In genomic region chr3R:17008018-17008674, dm6 we compare ENCODE assay signal across 1 fruit fly cellular context.
A peak's percentile ranks its signal among the peaks of the same experiment; 100 is the strongest.
TF ChIP-seq lines count a peak whose summit lies in the region.

TSS of gene CG8907 (plus strand) at chr3R:17008269.

TF ChIP-seq in whole organism, embryonic, 481 proteins besides CTCF, POLR2A, EP300 and RAD21 (continued from another document):
- TF ChIP-seq lilli (GFP tag; optimal IDR thresholded peaks at IDR 0.05; lab: Kevin White, UChicago) (no peak), CG12071 (GFP tag; optimal IDR thresholded peaks at IDR 0.05; lab: Kevin White, UChicago) (no peak), CG31224 (GFP tag; IDR thresholded peaks at IDR 0.05; lab: Robert Waterston, UW) (no peak), Chrac-16 (GFP tag; optimal IDR thresholded peaks at IDR 0.05; lab: Kevin White, UChicago) (no peak), phol (tag; optimal IDR thresholded peaks at IDR 0.05; lab: Kevin White, UChicago) (no peak), CG15514 (GFP tag; optimal IDR thresholded peaks at IDR 0.05; lab: Kevin White, UChicago) (no peak), zfh2 (GFP tag; optimal IDR thresholded peaks at IDR 0.05; lab: Kevin White, UChicago) (no peak), lab (GFP tag; optimal IDR thresholded peaks at IDR 0.05; lab: Kevin White, UChicago) (peak; percentile 74), rib (GFP tag; IDR thresholded peaks at IDR 0.05; lab: Robert Waterston, UW) (no peak), CG2202 (tag; optimal IDR thresholded peaks at IDR 0.05; lab: Kevin White, UChicago) (no peak), CG10543 (GFP tag; optimal IDR thresholded peaks at IDR 0.05; lab: Kevin White, UChicago) (peak; percentile 39), CG17912 (GFP tag; optimal IDR thresholded peaks at IDR 0.05; lab: Kevin White, UChicago) (no peak), danr (GFP tag; IDR thresholded peaks at IDR 0.05; lab: Robert Waterston, UW) (no peak), HHEX (GFP tag; optimal IDR thresholded peaks at IDR 0.05; lab: Kevin White, UChicago) (no peak), HmgZ (tag; optimal IDR thresholded peaks at IDR 0.05; lab: Kevin White, UChicago) (no peak), CG11456 (GFP tag; IDR thresholded peaks at IDR 0.05; lab: Robert Waterston, UW) (no peak), CG9797 (GFP tag; optimal IDR thresholded peaks at IDR 0.05; lab: Kevin White, UChicago) (no peak), H15 (GFP tag; IDR thresholded peaks at IDR 0.05; lab: Robert Waterston, UW) (no peak), CG10462 (GFP tag; optimal IDR thresholded peaks at IDR 0.05; lab: Kevin White, UChicago) (no peak), maf-S (GFP tag; optimal IDR thresholded peaks at IDR 0.05; lab: Kevin White, UChicago) (no peak), Trl (optimal IDR thresholded peaks at IDR 0.05; lab: Kevin White, UChicago) (no peak), Trl (GFP tag; optimal IDR thresholded peaks at IDR 0.05; lab: Kevin White, UChicago) (no peak), nerfin-1 (tag; optimal IDR thresholded peaks at IDR 0.05; lab: Kevin White, UChicago) (no peak), CG30020 (tag; optimal IDR thresholded peaks at IDR 0.05; lab: Kevin White, UChicago) (no peak), CG15479 (GFP tag; optimal IDR thresholded peaks at IDR 0.05; lab: Kevin White, UChicago) (peak; percentile 92), Med (GFP tag; lab: Kevin White, UChicago) (peak; percentile 49), CG30431 (GFP tag; optimal IDR thresholded peaks at IDR 0.05; lab: Kevin White, UChicago) (no peak), Bteb2 (GFP tag; optimal IDR thresholded peaks at IDR 0.05; lab: Kevin White, UChicago) (no peak), tio (GFP tag; optimal IDR thresholded peaks at IDR 0.05; lab: Kevin White, UChicago) (no peak), CG31388 (GFP tag; optimal IDR thresholded peaks at IDR 0.05; lab: Kevin White, UChicago) (no peak), Rfx (GFP tag; IDR thresholded peaks at IDR 0.05; lab: Robert Waterston, UW) (peak; percentile 15; the same call in 1 of the 2 replicates), row (GFP tag; IDR thresholded peaks at IDR 0.05; lab: Robert Waterston, UW) (no peak), run (tag; optimal IDR thresholded peaks at IDR 0.05; lab: Kevin White, UChicago) (no peak), exex (tag; optimal IDR thresholded peaks at IDR 0.05; lab: Kevin White, UChicago) (peak; percentile 98), Dll (GFP tag; IDR thresholded peaks at IDR 0.05; lab: Robert Waterston, UW; ENCODE audit: partially characterized antibody) (no peak), pb (GFP tag; optimal IDR thresholded peaks at IDR 0.05; lab: Kevin White, UChicago) (no peak), Dbx (GFP tag; IDR thresholded peaks at IDR 0.05; lab: Robert Waterston, UW) (peak; percentile 27; the same call in 1 of the 3 replicates), CG10979 (tag; optimal IDR thresholded peaks at IDR 0.05; lab: Kevin White, UChicago) (no peak), Hr78 (GFP tag; optimal IDR thresholded peaks at IDR 0.05; lab: Kevin White, UChicago) (peak in 1 of 2 experiments; percentile 39), grn (GFP tag; optimal IDR thresholded peaks at IDR 0.05; lab: Kevin White, UChicago) (peak; percentile 82), pros (GFP tag; optimal IDR thresholded peaks at IDR 0.05; lab: Kevin White, UChicago) (no peak), bowl (GFP tag; IDR thresholded peaks at IDR 0.05; lab: Robert Waterston, UW) (no peak), CG7357 (GFP tag; IDR thresholded peaks at IDR 0.05; lab: Robert Waterston, UW) (no peak), CG13424 (tag; optimal IDR thresholded peaks at IDR 0.05; lab: Kevin White, UChicago) (no peak), Mes4 (GFP tag; optimal IDR thresholded peaks at IDR 0.05; lab: Kevin White, UChicago) (no peak), sd (tag; optimal IDR thresholded peaks at IDR 0.05; lab: Kevin White, UChicago) (peak; percentile 81), Hmr (GFP tag; optimal IDR thresholded peaks at IDR 0.05; lab: Kevin White, UChicago) (no peak), mam (GFP tag; optimal IDR thresholded peaks at IDR 0.05; lab: Kevin White, UChicago) (no peak), B-H2 (GFP tag; optimal IDR thresholded peaks at IDR 0.05; lab: Kevin White, UChicago) (peak; percentile 9), Neu2 (GFP tag; optimal IDR thresholded peaks at IDR 0.05; lab: Kevin White, UChicago; ENCODE audit: borderline replicate concordance) (no peak), mirr (GFP tag; optimal IDR thresholded peaks at IDR 0.05; lab: Kevin White, UChicago) (peak; percentile 65), stc (GFP tag; IDR thresholded peaks at IDR 0.05; lab: Robert Waterston, UW) (no peak), CG42726 (GFP tag; IDR thresholded peaks at IDR 0.05; lab: Robert Waterston, UW; ENCODE audit: partially characterized antibody) (no peak), Rx (GFP tag; IDR thresholded peaks at IDR 0.05; lab: Robert Waterston, UW) (no peak), dpn (GFP tag; optimal IDR thresholded peaks at IDR 0.05; lab: Kevin White, UChicago) (no peak), cato (GFP tag; optimal IDR thresholded peaks at IDR 0.05; lab: Kevin White, UChicago; ENCODE audit: borderline replicate concordance) (no peak), CG10366 (GFP tag; IDR thresholded peaks at IDR 0.05; lab: Robert Waterston, UW) (no peak), unpg (GFP tag; optimal IDR thresholded peaks at IDR 0.05; lab: Kevin White, UChicago) (no peak), CG14965 (GFP tag; optimal IDR thresholded peaks at IDR 0.05; lab: Kevin White, UChicago; ENCODE audit: borderline replicate concordance) (no peak), CG14710 (tag; optimal IDR thresholded peaks at IDR 0.05; lab: Kevin White, UChicago) (no peak), CG18476 (GFP tag; optimal IDR thresholded peaks at IDR 0.05; lab: Kevin White, UChicago) (no peak), cwo (GFP tag; optimal IDR thresholded peaks at IDR 0.05; lab: Kevin White, UChicago) (no peak), CG34376 (GFP tag; optimal IDR thresholded peaks at IDR 0.05; lab: Kevin White, UChicago) (peak; percentile 49), CG4328 (GFP tag; optimal IDR thresholded peaks at IDR 0.05; lab: Kevin White, UChicago) (no peak), NfI (GFP tag; optimal IDR thresholded peaks at IDR 0.05; lab: Kevin White, UChicago) (no peak), Xbp1 (GFP tag; optimal IDR thresholded peaks at IDR 0.05; lab: Kevin White, UChicago) (no peak), Sox100B (GFP tag; optimal IDR thresholded peaks at IDR 0.05; lab: Kevin White, UChicago) (no peak), Hr3 (GFP tag; optimal IDR thresholded peaks at IDR 0.05; lab: Kevin White, UChicago) (no peak), MBD-R2 (GFP tag; IDR thresholded peaks at IDR 0.05; lab: Robert Waterston, UW) (peak; percentile 12; the same call in 1 of the 2 replicates), Abd-B (GFP tag; optimal IDR thresholded peaks at IDR 0.05; lab: Kevin White, UChicago) (no peak), sug (tag; optimal IDR thresholded peaks at IDR 0.05; lab: Kevin White, UChicago) (peak; percentile 68), gro (GFP tag; optimal IDR thresholded peaks at IDR 0.05; lab: Kevin White, UChicago) (peak; percentile 6), Doc3 (GFP tag; IDR thresholded peaks at IDR 0.05; lab: Robert Waterston, UW; ENCODE audit: partially characterized antibody) (no peak), bbx (GFP tag; IDR thresholded peaks at IDR 0.05; lab: Robert Waterston, UW; ENCODE audit: partially characterized antibody) (no peak), CG11247 (GFP tag; IDR thresholded peaks at IDR 0.05; lab: Robert Waterston, UW) (no peak), GATAe (GFP tag; conservative IDR thresholded peaks at IDR 0.05; lab: Robert Waterston, UW) (peak; percentile 96), tx (GFP tag; optimal IDR thresholded peaks at IDR 0.05; lab: Kevin White, UChicago) (no peak), nerfin-2 (GFP tag; IDR thresholded peaks at IDR 0.05; lab: Robert Waterston, UW; ENCODE audit: partially characterized antibody) (no peak), CG32767 (GFP tag; IDR thresholded peaks at IDR 0.05; lab: Robert Waterston, UW) (no peak), da (GFP tag; optimal IDR thresholded peaks at IDR 0.05; lab: Kevin White, UChicago) (no peak), ranshi (GFP tag; IDR thresholded peaks at IDR 0.05; lab: Robert Waterston, UW) (no peak), CG17186 (GFP tag; optimal IDR thresholded peaks at IDR 0.05; lab: Kevin White, UChicago) (no peak), Pdp1 (GFP tag; optimal IDR thresholded peaks at IDR 0.05; lab: Kevin White, UChicago) (peak in 1 of 2 experiments; percentile 75), Tbp (GFP tag; optimal IDR thresholded peaks at IDR 0.05; lab: Kevin White, UChicago) (no peak), Asciz (GFP tag; optimal IDR thresholded peaks at IDR 0.05; lab: Kevin White, UChicago) (no peak), CkIIα-i1 (GFP tag; IDR thresholded peaks at IDR 0.05; lab: Robert Waterston, UW) (no peak)
